Worm (Caenorhabditis elegans) whole organism, L4 larva: ENCODE data around the gene H41C03.1.

Experiments
- F26F4.8 ChIP-seq: fragments of 200-800 bp; sonication (Bioruptor generic); conservative IDR thresholded peaks from 2 replicates; pipeline ENCODE4 v1.3.6; 2022; ENCODE audit warnings: missing genetic modification characterization, missing compliant biosample characterization
- aly-2 ChIP-seq: sonication (generic microtip); optimal IDR thresholded peaks from 2 replicates; lab custom pipeline; 2018; ENCODE audit warnings: missing biosample characterization, missing genetic modification characterization
- ama-1 ChIP-seq: fragments of 150-350 bp; optimal IDR thresholded peaks from 2 replicates; lab custom pipeline; 2014; ENCODE audit warnings: inconsistent platforms, mixed read lengths
- ceh-62 ChIP-seq: sonication (generic microtip); optimal IDR thresholded peaks from 2 replicates; lab custom pipeline; 2017; ENCODE audit warnings: missing biosample characterization, missing genetic modification characterization
- ceh-82 ChIP-seq: sonication (generic microtip); optimal IDR thresholded peaks from 2 replicates; lab custom pipeline; 2017; ENCODE audit warnings: missing biosample characterization, missing genetic modification characterization
- daf-8 ChIP-seq: fragments of 200-800 bp; sonication (Bioruptor generic); IDR thresholded peaks from 2 replicates; pipeline ENCODE4 v1.3.6; 2022; ENCODE audit warnings: missing genetic modification characterization, missing compliant biosample characterization
- hlh-30 ChIP-seq: sonication (generic microtip); optimal IDR thresholded peaks from 2 replicates; lab custom pipeline; 2017; ENCODE audit warnings: antibody characterized with exemption, mild to moderate bottlenecking, missing genetic modification characterization, missing compliant biosample characterization; ENCODE audit not compliant: insufficient read depth
- jun-1 ChIP-seq: fragments of 150-350 bp; optimal IDR thresholded peaks from 2 replicates; lab custom pipeline; 2014; ENCODE audit warnings: missing biosample characterization, missing genetic modification reagents, missing genetic modification characterization
- mxl-2 ChIP-seq: fragments of 200-800 bp; sonication (Bioruptor generic); conservative IDR thresholded peaks from 2 replicates; pipeline ENCODE4 v1.3.6; 2022; ENCODE audit warnings: missing genetic modification reagents, missing genetic modification characterization, missing compliant biosample characterization
- nhr-77 ChIP-seq: fragments of 150-350 bp; optimal IDR thresholded peaks from 2 replicates; lab custom pipeline; 2014; ENCODE audit warnings: missing biosample characterization, missing genetic modification characterization
- skn-1 ChIP-seq: fragments of 150-350 bp; optimal IDR thresholded peaks from 2 replicates; lab custom pipeline; 2014; ENCODE audit warnings: missing biosample characterization, missing genetic modification characterization
- unc-62 ChIP-seq, 3 experiments: fragments of 150-350 bp in 1 of 3; sonication (generic microtip); optimal IDR thresholded peaks in 2 of 3; peaks in 1 of 3; 1 replicate in 1 of 3; 2 replicates in 2 of 3; lab custom pipeline; 2014 to 2017; ENCODE audit warnings: missing biosample characterization in 3 of 3, missing genetic modification characterization in 3 of 3, missing genetic modification reagents in 3 of 3, missing genotype in 1 of 3
- ztf-11 ChIP-seq: fragments of 150-350 bp; optimal IDR thresholded peaks from 2 replicates; lab custom pipeline; 2014; ENCODE audit warnings: missing biosample characterization, missing genetic modification characterization

- TF ChIP-seq ama-1 (lab: Kevin White, UChicago) (no peak), mxl-2 (GFP tag; lab: Robert Waterston, UW) (no peak), ceh-62 (tag; lab: Kevin White, UChicago) (no peak), unc-62 (GFP tag; optimal IDR thresholded peaks at IDR 0.05 in 1 of 2; lab: Kevin White, UChicago) (no peak), unc-62 (tag; optimal IDR thresholded peaks at IDR 0.05; lab: Kevin White, UChicago) (no peak), ztf-11 (tag; lab: Kevin White, UChicago) (no peak), daf-8 (GFP tag; lab: Robert Waterston, UW) (no peak), ceh-82 (tag; lab: Kevin White, UChicago) (no peak), skn-1 (no peak), jun-1 (tag; lab: Kevin White, UChicago) (no peak), hlh-30 (tag; lab: Kevin White, UChicago) (no peak), aly-2 (tag; lab: Kevin White, UChicago) (no peak), nhr-77 (tag; lab: Kevin White, UChicago) (no peak), F26F4.8 (GFP tag; lab: Robert Waterston, UW) (no peak)
Observed at ce11 chrII:5835146-5835545, 19.1 kb upstream of the H41C03.1 start.
